Worm (Caenorhabditis elegans) whole organism, young adult: Measurements from ENCODE around the gene kin-9.

Source experiments
- B0019.2 ChIP-seq: fragments of 200-800 bp; sonication (Bioruptor generic); conservative IDR thresholded peaks from 2 replicates; pipeline ENCODE4 v1.3.6; 2022; ENCODE audit warnings: missing genetic modification reagents, missing genetic modification characterization, missing compliant biosample characterization
- C06A6.2 ChIP-seq: fragments of 200-800 bp; sonication (Bioruptor generic); conservative IDR thresholded peaks from 2 replicates; pipeline ENCODE4 v1.3.6; 2022; ENCODE audit warnings: missing genetic modification characterization, missing compliant biosample characterization
- C17E4.6 ChIP-seq: fragments of 200-800 bp; sonication (Bioruptor generic); IDR thresholded peaks from 2 replicates; pipeline ENCODE4 v1.3.6; 2022; ENCODE audit warnings: missing genetic modification reagents, missing genetic modification characterization, missing compliant biosample characterization
- F10E7.11 ChIP-seq: sonication (generic microtip); optimal IDR thresholded peaks from 2 replicates; lab custom pipeline; 2017; ENCODE audit warnings: mild to moderate bottlenecking, missing genetic modification characterization, moderate library complexity, missing compliant biosample characterization
- F33H1.4 ChIP-seq: fragments of 200-800 bp; sonication (Bioruptor generic); IDR thresholded peaks from 2 replicates; pipeline ENCODE4 v1.3.6; 2022; ENCODE audit warnings: missing genetic modification reagents, missing genetic modification characterization, missing compliant biosample characterization
- F39B2.1 ChIP-seq: fragments of 200-800 bp; sonication (Bioruptor generic); IDR thresholded peaks from 2 replicates; pipeline ENCODE4 v1.3.6; 2022; ENCODE audit warnings: missing genetic modification reagents, missing genetic modification characterization, missing compliant biosample characterization
- F55B11.4 ChIP-seq: sonication (generic microtip); optimal IDR thresholded peaks from 2 replicates; lab custom pipeline; 2016; ENCODE audit warnings: missing compliant biosample characterization, missing genetic modification characterization, borderline replicate concordance; ENCODE audit not compliant: insufficient read depth
- T07F8.4 ChIP-seq: sonication (generic microtip); optimal IDR thresholded peaks from 2 replicates; lab custom pipeline; 2016; ENCODE audit warnings: mild to moderate bottlenecking, missing genetic modification characterization, moderate library complexity, missing compliant biosample characterization
- T26A5.8 ChIP-seq: sonication (generic microtip); optimal IDR thresholded peaks from 2 replicates; lab custom pipeline; 2016; ENCODE audit warnings: missing genetic modification characterization, missing compliant biosample characterization
- Y79H2A.3 ChIP-seq: fragments of 200-800 bp; sonication (Bioruptor generic); conservative IDR thresholded peaks from 2 replicates; pipeline ENCODE4 v1.3.6; 2022; ENCODE audit warnings: missing genetic modification reagents, missing genetic modification characterization, missing compliant biosample characterization
- Y95B8A.8 ChIP-seq: fragments of 200-800 bp; sonication (Bioruptor generic); IDR thresholded peaks from 2 replicates; pipeline ENCODE4 v1.3.6; 2022; ENCODE audit warnings: missing genetic modification reagents, missing genetic modification characterization, missing compliant biosample characterization
- ama-1 ChIP-seq, 3 experiments: fragments of 150-350 bp in 1 of 3; sonication (generic microtip) in 2 of 3; optimal IDR thresholded peaks; 2 replicates each; lab custom pipeline; 2014 to 2018; ENCODE audit warnings: missing biosample characterization in 2 of 3, missing genetic modification characterization in 2 of 3, missing genetic modification reagents in 2 of 3
- atf-7 ChIP-seq: sonication (generic microtip); optimal IDR thresholded peaks from 2 replicates; lab custom pipeline; 2017; ENCODE audit warnings: mild to moderate bottlenecking, missing genetic modification characterization, missing compliant biosample characterization
- attf-3 ChIP-seq: fragments of 200-800 bp; sonication (Bioruptor generic); conservative IDR thresholded peaks from 2 replicates; pipeline ENCODE4 v1.3.6; 2022; ENCODE audit warnings: missing genetic modification reagents, missing genetic modification characterization, missing compliant biosample characterization
- ceh-100 ChIP-seq: fragments of 200-800 bp; sonication (Bioruptor generic); IDR thresholded peaks from 2 replicates; pipeline ENCODE4 v1.3.6; 2022; ENCODE audit warnings: missing genetic modification reagents, missing genetic modification characterization, missing compliant biosample characterization
- ceh-91 ChIP-seq: fragments of 200-800 bp; sonication (Bioruptor generic); IDR thresholded peaks from 2 replicates; pipeline ENCODE4 v1.3.6; 2022; ENCODE audit warnings: missing genetic modification reagents, missing genetic modification characterization, missing compliant biosample characterization
- dox-1 ChIP-seq: fragments of 200-800 bp; sonication (Bioruptor generic); IDR thresholded peaks from 2 replicates; pipeline ENCODE4 v1.3.6; 2022; ENCODE audit warnings: missing genetic modification reagents, missing genetic modification characterization, missing compliant biosample characterization
- dpff-1 ChIP-seq: sonication (generic microtip); optimal IDR thresholded peaks from 2 replicates; lab custom pipeline; 2017; ENCODE audit warnings: mild to moderate bottlenecking, missing genetic modification characterization, missing compliant biosample characterization
- dpl-1 ChIP-seq: fragments of 150-350 bp; optimal IDR thresholded peaks from 2 replicates; lab custom pipeline; 2014; ENCODE audit warnings: missing biosample characterization, missing genetic modification reagents, missing genetic modification characterization
- egl-44 ChIP-seq: fragments of 200-800 bp; sonication (Bioruptor generic); IDR thresholded peaks from 2 replicates; pipeline ENCODE4 v1.3.6; 2022; ENCODE audit warnings: missing genetic modification reagents, missing genetic modification characterization, missing compliant biosample characterization
- egrh-3 ChIP-seq: fragments of 200-800 bp; sonication (Bioruptor generic); IDR thresholded peaks from 2 replicates; pipeline ENCODE4 v1.3.6; 2022; ENCODE audit warnings: missing genetic modification reagents, missing genetic modification characterization, missing compliant biosample characterization
- gei-17 ChIP-seq: fragments of 200-800 bp; sonication (Bioruptor generic); optimal IDR thresholded peaks from 2 replicates; lab custom pipeline; 2018; ENCODE audit warnings: mild to moderate bottlenecking, missing genetic modification characterization, missing compliant biosample characterization
- hlh-12 ChIP-seq: sonication (generic microtip); optimal IDR thresholded peaks from 2 replicates; lab custom pipeline; 2016; ENCODE audit warnings: missing genetic modification characterization, missing compliant biosample characterization
- hlh-26 ChIP-seq: fragments of 200-800 bp; sonication (Bioruptor generic); conservative IDR thresholded peaks from 2 replicates; pipeline ENCODE4 v1.3.6; 2022; ENCODE audit warnings: missing genetic modification reagents, missing genetic modification characterization, missing compliant biosample characterization
- lag-1 ChIP-seq: fragments of 200-800 bp; sonication (Bioruptor generic); IDR thresholded peaks from 2 replicates; pipeline ENCODE4 v1.3.6; 2022; ENCODE audit warnings: missing genetic modification reagents, missing genetic modification characterization, missing compliant biosample characterization
- let-526 ChIP-seq: fragments of 200-800 bp; sonication (Bioruptor generic); IDR thresholded peaks from 2 replicates; pipeline ENCODE4 v1.3.6; 2022; ENCODE audit warnings: missing genetic modification reagents, missing genetic modification characterization, missing compliant biosample characterization
- lin-26 ChIP-seq: fragments of 200-800 bp; sonication (Bioruptor generic); IDR thresholded peaks from 2 replicates; pipeline ENCODE4 v1.3.6; 2022; ENCODE audit warnings: missing genetic modification reagents, missing genetic modification characterization, missing compliant biosample characterization
- lin-54 ChIP-seq: fragments of 200-800 bp; sonication (Bioruptor generic); optimal IDR thresholded peaks from 2 replicates; lab custom pipeline; 2018; ENCODE audit warnings: mild to moderate bottlenecking, missing genetic modification characterization, missing compliant biosample characterization
- lsl-1 ChIP-seq: fragments of 200-800 bp; sonication (Bioruptor generic); optimal IDR thresholded peaks from 2 replicates; lab custom pipeline; 2018; ENCODE audit warnings: mild to moderate bottlenecking, missing genetic modification characterization, moderate library complexity, missing compliant biosample characterization
- lsy-27 ChIP-seq: sonication (generic microtip); optimal IDR thresholded peaks from 2 replicates; lab custom pipeline; 2017; ENCODE audit warnings: missing genetic modification characterization, mild to moderate bottlenecking, missing compliant biosample characterization, antibody characterized with exemption, missing genotype, borderline replicate concordance; ENCODE audit not compliant: insufficient read depth
- madf-3 ChIP-seq: fragments of 200-800 bp; sonication (Bioruptor generic); IDR thresholded peaks from 2 replicates; pipeline ENCODE4 v1.3.6; 2022; ENCODE audit warnings: missing genetic modification reagents, missing genetic modification characterization, missing compliant biosample characterization
- madf-6 ChIP-seq: fragments of 200-800 bp; sonication (Bioruptor generic); IDR thresholded peaks from 2 replicates; pipeline ENCODE4 v1.3.6; 2022; ENCODE audit warnings: missing genetic modification reagents, missing genetic modification characterization, missing compliant biosample characterization
- mxl-1 ChIP-seq: sonication (generic microtip); optimal IDR thresholded peaks from 2 replicates; lab custom pipeline; 2016; ENCODE audit warnings: missing genetic modification characterization, missing compliant biosample characterization
- nfya-1 ChIP-seq: sonication (generic microtip); optimal IDR thresholded peaks from 2 replicates; lab custom pipeline; 2017; ENCODE audit warnings: antibody characterized with exemption, missing compliant biosample characterization, missing genetic modification characterization, borderline replicate concordance; ENCODE audit not compliant: insufficient read depth
- nhr-120 ChIP-seq: fragments of 200-800 bp; sonication (Bioruptor generic); IDR thresholded peaks from 2 replicates; pipeline ENCODE4 v1.3.6; 2022; ENCODE audit warnings: missing genetic modification characterization, missing compliant biosample characterization
- nhr-80 ChIP-seq: sonication (generic microtip); optimal IDR thresholded peaks from 2 replicates; lab custom pipeline; 2016; ENCODE audit warnings: missing genetic modification characterization, missing compliant biosample characterization
- nhr-90 ChIP-seq: sonication (generic microtip); optimal IDR thresholded peaks from 2 replicates; lab custom pipeline; 2016; ENCODE audit warnings: missing genotype, mild to moderate bottlenecking, missing genetic modification characterization, missing compliant biosample characterization
- sptf-2 ChIP-seq: fragments of 200-800 bp; sonication (Bioruptor generic); optimal IDR thresholded peaks from 2 replicates; lab custom pipeline; 2018; ENCODE audit warnings: mild to moderate bottlenecking, missing genetic modification characterization, missing compliant biosample characterization
- tbp1 ChIP-seq: fragments of 200-800 bp; sonication (Bioruptor generic); optimal IDR thresholded peaks from 2 replicates; lab custom pipeline; 2018; ENCODE audit warnings: mild to moderate bottlenecking, missing genetic modification characterization, missing compliant biosample characterization
- tbx-9 ChIP-seq: sonication (generic microtip); optimal IDR thresholded peaks from 2 replicates; lab custom pipeline; 2016; ENCODE audit warnings: borderline replicate concordance, missing genetic modification characterization, inconsistent platforms, missing compliant biosample characterization
- tlf-1 ChIP-seq: fragments of 200-800 bp; sonication (Bioruptor generic); optimal IDR thresholded peaks from 2 replicates; lab custom pipeline; 2018; ENCODE audit warnings: mild to moderate bottlenecking, missing genetic modification characterization, missing compliant biosample characterization
- unc-62 ChIP-seq: fragments of 150-350 bp; optimal IDR thresholded peaks from 2 replicates; lab custom pipeline; 2014; ENCODE audit warnings: missing biosample characterization, missing genetic modification reagents, missing genetic modification characterization
- zfh-2 ChIP-seq: fragments of 200-800 bp; sonication (Bioruptor generic); conservative IDR thresholded peaks from 2 replicates; pipeline ENCODE4 v1.3.6; 2022; ENCODE audit warnings: missing genetic modification reagents, missing genetic modification characterization, missing compliant biosample characterization
- ztf-18 ChIP-seq: sonication (generic microtip); optimal IDR thresholded peaks from 2 replicates; lab custom pipeline; 2016; ENCODE audit warnings: missing genotype, mild to moderate bottlenecking, missing genetic modification characterization, missing compliant biosample characterization
- ztf-28 ChIP-seq: fragments of 200-800 bp; sonication (Bioruptor generic); IDR thresholded peaks from 2 replicates; pipeline ENCODE4 v1.3.6; 2022; ENCODE audit warnings: missing genetic modification reagents, missing genetic modification characterization, missing compliant biosample characterization
- ztf-6 ChIP-seq: fragments of 200-800 bp; sonication (Bioruptor generic); IDR thresholded peaks from 2 replicates; pipeline ENCODE4 v1.3.6; 2022; ENCODE audit warnings: missing genetic modification reagents, missing genetic modification characterization, missing compliant biosample characterization

Gene kin-9

DNA sequence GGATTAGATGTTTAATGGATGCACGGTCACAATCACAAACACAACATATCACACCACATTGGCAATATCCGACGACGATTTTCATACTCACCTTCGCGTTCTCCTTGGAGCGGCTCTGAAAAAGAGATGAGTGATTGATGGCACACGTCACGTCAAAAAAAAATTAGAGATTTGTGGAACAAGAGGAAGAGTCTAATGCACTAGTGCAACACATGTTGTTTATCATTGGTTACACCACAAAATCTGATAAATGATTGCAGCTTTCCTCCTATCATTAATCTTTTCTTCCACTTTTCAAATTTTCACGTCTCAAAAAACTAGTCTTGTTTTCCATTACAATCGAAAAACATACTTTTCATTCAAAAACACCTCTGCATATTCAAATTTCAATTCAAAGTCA lies 42.0 kb upstream of the kin-9 start:
- TF ChIP-seq T26A5.8 (tag; lab: Kevin White, UChicago), result no peak
- TF ChIP-seq let-526 (GFP tag; lab: Robert Waterston, UW), result no peak
- no peak for TF ChIP-seq C17E4.6 (GFP tag; lab: Robert Waterston, UW)
- no peak for TF ChIP-seq atf-7 (tag; lab: Kevin White, UChicago)
- TF ChIP-seq lin-54 (GFP tag; lab: Kevin White, UChicago), result no peak
- no peak for TF ChIP-seq F10E7.11
- TF ChIP-seq lin-26 (GFP tag; lab: Robert Waterston, UW), result no peak
- no peak for TF ChIP-seq lag-1 (GFP tag; lab: Robert Waterston, UW)
- TF ChIP-seq C06A6.2 (GFP tag; lab: Robert Waterston, UW), result no peak
- no peak for TF ChIP-seq ceh-100
- TF ChIP-seq egrh-3 (GFP tag; lab: Robert Waterston, UW), result no peak
- no peak for TF ChIP-seq ama-1 (optimal IDR thresholded peaks at IDR 0.05; lab: Kevin White, UChicago)
- no peak for TF ChIP-seq ama-1 (GFP tag; optimal IDR thresholded peaks at IDR 0.05; lab: Kevin White, UChicago)
- TF ChIP-seq hlh-26, result no peak
- TF ChIP-seq B0019.2 (GFP tag; lab: Robert Waterston, UW), result no peak
- TF ChIP-seq egl-44 (GFP tag; lab: Robert Waterston, UW), result no peak
- no peak for TF ChIP-seq ztf-18 (tag; lab: Kevin White, UChicago)
- TF ChIP-seq lsl-1 (GFP tag; lab: Kevin White, UChicago), result no peak

DNA sequence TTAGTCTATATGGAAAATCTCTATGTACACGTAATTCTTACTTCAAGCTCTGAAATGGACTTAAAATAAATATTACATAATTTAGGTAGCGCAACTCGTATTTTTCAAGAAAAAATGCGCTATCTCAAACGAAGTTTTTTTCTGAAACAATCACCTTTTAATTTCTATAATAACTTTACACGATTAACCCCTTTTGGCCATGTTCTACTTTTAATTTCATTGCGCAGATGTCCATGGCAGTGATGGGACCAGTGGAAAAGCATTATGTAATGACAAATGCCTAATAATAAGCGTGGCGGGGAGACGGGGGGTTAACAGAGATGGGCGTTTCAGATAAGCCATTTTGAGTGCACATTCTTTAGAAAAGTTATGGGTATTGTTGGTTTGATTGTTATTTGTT lies 41.0 kb upstream of the kin-9 start:
- TF ChIP-seq gei-17 (GFP tag; lab: Kevin White, UChicago) (no peak), sptf-2 (GFP tag; lab: Kevin White, UChicago) (no peak), nhr-120 (GFP tag; lab: Robert Waterston, UW) (no peak), F55B11.4 (no peak), madf-6 (GFP tag; lab: Robert Waterston, UW) (no peak), nfya-1 (tag; lab: Kevin White, UChicago) (no peak), ceh-91 (GFP tag; lab: Robert Waterston, UW) (no peak), attf-3 (no peak), dpff-1 (tag; lab: Kevin White, UChicago) (no peak)

DNA sequence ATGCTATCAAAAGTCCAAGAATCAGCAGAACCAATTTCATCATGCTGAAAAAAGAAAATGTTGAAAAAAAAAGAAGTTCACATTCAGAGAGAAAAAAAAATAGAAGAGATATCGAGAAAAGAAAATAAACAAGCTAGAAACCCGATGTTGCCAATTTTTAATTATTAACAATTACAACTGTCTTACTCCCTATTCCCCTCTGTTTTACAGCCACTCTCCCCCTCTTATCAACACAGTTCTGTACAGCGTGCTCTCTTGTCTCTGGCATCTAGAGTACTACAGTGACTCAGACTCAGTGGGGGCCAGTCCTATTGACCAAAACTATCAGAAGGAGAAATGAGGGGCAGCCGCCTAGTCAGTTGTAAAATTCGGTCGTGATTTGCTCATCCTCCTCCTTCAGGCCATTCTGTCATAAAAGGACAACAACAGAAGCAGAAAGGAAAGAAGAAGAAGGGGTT lies 39.9 kb upstream of the kin-9 start, which contains the start of gene wrk-1:
TSS of gene wrk-1 (minus strand) at position 51 of the 458 bp plus-strand sequence.
- no peak for TF ChIP-seq nhr-90 (tag; lab: Kevin White, UChicago)
- TF ChIP-seq tlf-1 (GFP tag; lab: Kevin White, UChicago), result no peak
- no peak for TF ChIP-seq tbp1 (GFP tag; lab: Kevin White, UChicago)
- TF ChIP-seq nhr-80 (tag; lab: Kevin White, UChicago), result peak; percentile 65
- TF ChIP-seq unc-62 (GFP tag; lab: Kevin White, UChicago), result no peak
- TF ChIP-seq F39B2.1 (GFP tag; lab: Robert Waterston, UW), result no peak
- TF ChIP-seq dox-1 (GFP tag; lab: Robert Waterston, UW), result peak; percentile 40; the same call in 1 of the 2 replicates
- TF ChIP-seq, all 124 proteins: peak for 2

DNA sequence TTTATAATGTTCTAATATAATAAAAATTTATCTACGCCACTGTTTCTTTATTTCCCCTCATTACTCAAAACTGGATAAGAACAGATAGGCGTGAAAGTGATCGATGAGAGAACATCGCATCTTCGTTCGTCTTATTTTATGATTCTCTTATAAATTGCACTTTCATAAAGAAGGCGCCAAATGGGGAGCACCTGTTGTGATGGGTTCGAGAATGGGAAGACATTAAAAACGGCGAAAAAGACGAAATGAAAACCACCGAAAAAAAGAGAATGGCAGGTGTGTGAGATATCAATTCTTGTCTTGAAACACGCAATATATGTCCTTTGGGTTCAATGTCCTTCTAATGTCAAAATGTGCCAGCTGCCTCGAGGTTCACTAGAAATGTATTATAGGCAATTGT lies 38.2 kb upstream of the kin-9 start:
- TF ChIP-seq Y95B8A.8 (no peak), madf-3 (GFP tag; lab: Robert Waterston, UW) (no peak), Y79H2A.3 (GFP tag; lab: Robert Waterston, UW) (no peak), ztf-28 (GFP tag; lab: Robert Waterston, UW) (no peak), dpl-1 (no peak), F33H1.4 (GFP tag; lab: Robert Waterston, UW) (no peak), T07F8.4 (tag; lab: Kevin White, UChicago) (no peak), hlh-12 (tag; lab: Kevin White, UChicago) (no peak), lag-1 (GFP tag; lab: Robert Waterston, UW) (no peak), zfh-2 (GFP tag; lab: Robert Waterston, UW) (no peak), ztf-6 (no peak), lsy-27 (tag; lab: Kevin White, UChicago) (no peak), mxl-1 (tag; lab: Kevin White, UChicago) (no peak), F55B11.4 (no peak), tbx-9 (tag; lab: Kevin White, UChicago) (no peak)
